Fruit fly (Drosophila melanogaster) whole organism, embryonic: ENCODE data around the gene Ppt2.

Source experiments
- Awh ChIP-seq: fragments of 200-800 bp; sonication (Bioruptor generic); IDR thresholded peaks from 2 replicates; pipeline ENCODE4, ENCODE4 v1.3.6; 2022; ENCODE audit warnings: missing biosample characterization, missing genetic modification characterization
- Blimp-1 ChIP-seq: fragments of 200-800 bp; sonication (Bioruptor generic); optimal IDR thresholded peaks from 3 replicates; lab custom pipeline; 2018; ENCODE audit warnings: missing biosample characterization, missing genetic modification characterization, mild to moderate bottlenecking, moderate library complexity, missing genetic modification reagents
- CG10654 ChIP-seq: fragments of 200-800 bp; sonication (Bioruptor generic); optimal IDR thresholded peaks from 2 replicates; lab custom pipeline; 2016; ENCODE audit warnings: missing biosample characterization, missing genetic modification characterization
- CG11085 ChIP-seq: fragments of 200-800 bp; sonication (Bioruptor generic); IDR thresholded peaks from 2 replicates; pipeline ENCODE4 v1.3.6; 2022; ENCODE audit warnings: missing biosample characterization, missing genetic modification characterization
- CG12236 ChIP-seq: fragments of 200-800 bp; sonication (Bioruptor generic); optimal IDR thresholded peaks from 2 replicates; lab custom pipeline; 2016; ENCODE audit warnings: missing biosample characterization, missing genetic modification characterization
- CG12744 ChIP-seq: fragments of 200-800 bp; sonication (Bioruptor generic); optimal IDR thresholded peaks from 2 replicates; lab custom pipeline; 2016; ENCODE audit warnings: missing biosample characterization, missing genetic modification characterization
- CG14710 ChIP-seq: fragments of 200-800 bp; sonication (Bioruptor generic); optimal IDR thresholded peaks from 3 replicates; lab custom pipeline; 2019; ENCODE audit warnings: missing biosample characterization, mild to moderate bottlenecking, missing genetic modification characterization, moderate library complexity
- CG15073 ChIP-seq: fragments of 200-800 bp; sonication (Bioruptor generic); optimal IDR thresholded peaks from 2 replicates; lab custom pipeline; 2016; ENCODE audit warnings: missing biosample characterization, missing genetic modification characterization
- CG30431 ChIP-seq: fragments of 200-800 bp; sonication (Bioruptor generic); optimal IDR thresholded peaks from 2 replicates; lab custom pipeline; 2017; ENCODE audit warnings: missing biosample characterization, missing genetic modification characterization
- CG31224 ChIP-seq: fragments of 200-800 bp; sonication (Bioruptor generic); IDR thresholded peaks from 2 replicates; pipeline ENCODE4 v1.3.6; 2022; ENCODE audit warnings: missing biosample characterization, missing genetic modification characterization
- CG34224 ChIP-seq: fragments of 200-800 bp; sonication (Bioruptor generic); IDR thresholded peaks from 3 replicates; pipeline ENCODE4 v1.3.6; 2022; ENCODE audit warnings: missing biosample characterization, missing genetic modification characterization; ENCODE audit not compliant: partially characterized antibody
- CG4820 ChIP-seq: fragments of 200-800 bp; sonication (Bioruptor generic); optimal IDR thresholded peaks from 3 replicates; lab custom pipeline; 2016; ENCODE audit warnings: missing biosample characterization, missing genetic modification characterization
- CG6272 ChIP-seq: fragments of 200-800 bp; sonication (Bioruptor generic); IDR thresholded peaks from 2 replicates; pipeline ENCODE4 v1.3.6; 2022; ENCODE audit warnings: missing biosample characterization, missing genetic modification characterization
- CG7556 ChIP-seq: fragments of 200-800 bp; sonication (Bioruptor generic); optimal IDR thresholded peaks from 2 replicates; lab custom pipeline; 2017; ENCODE audit warnings: missing biosample characterization, mild to moderate bottlenecking, missing genetic modification characterization
- CG7745 ChIP-seq: fragments of 200-800 bp; sonication (Bioruptor generic); optimal IDR thresholded peaks from 2 replicates; lab custom pipeline; 2018; ENCODE audit warnings: missing biosample characterization, mild to moderate bottlenecking, missing genetic modification characterization, moderate library complexity
- CG8359 ChIP-seq: fragments of 200-800 bp; sonication (Bioruptor generic); optimal IDR thresholded peaks from 2 replicates; lab custom pipeline; 2017; ENCODE audit warnings: missing biosample characterization, mild to moderate bottlenecking, missing genetic modification characterization, borderline replicate concordance
- CG9797 ChIP-seq: fragments of 200-800 bp; sonication (Bioruptor generic); optimal IDR thresholded peaks from 3 replicates; lab custom pipeline; 2018; ENCODE audit warnings: missing biosample characterization, mild to moderate bottlenecking, missing genetic modification characterization
- CG9817 ChIP-seq: fragments of 200-800 bp; sonication (Bioruptor generic); optimal IDR thresholded peaks from 2 replicates; lab custom pipeline; 2018; ENCODE audit warnings: missing biosample characterization, mild to moderate bottlenecking, missing genetic modification characterization, moderate library complexity
- D19B ChIP-seq: fragments of 200-800 bp; sonication (Bioruptor generic); optimal IDR thresholded peaks from 2 replicates; lab custom pipeline; 2017; ENCODE audit warnings: missing biosample characterization, mild to moderate bottlenecking, missing genetic modification characterization
- Doc3 ChIP-seq: fragments of 200-800 bp; sonication (Bioruptor generic); IDR thresholded peaks from 3 replicates; pipeline ENCODE4 v1.3.6; 2022; ENCODE audit warnings: missing biosample characterization, missing genetic modification characterization; ENCODE audit not compliant: partially characterized antibody
- E2f2 ChIP-seq: fragments of 200-800 bp; sonication (Bioruptor generic); IDR thresholded peaks from 2 replicates; pipeline ENCODE4 v1.3.6; 2022; ENCODE audit warnings: missing biosample characterization, missing genetic modification characterization
- Gsc ChIP-seq: fragments of 200-800 bp; sonication (Bioruptor generic); IDR thresholded peaks from 2 replicates; pipeline ENCODE4 v1.3.6; 2022; ENCODE audit warnings: missing biosample characterization, missing genetic modification characterization
- HLH4C ChIP-seq: fragments of 200-800 bp; sonication (Bioruptor generic); IDR thresholded peaks from 3 replicates; pipeline ENCODE4 v1.3.6; 2022; ENCODE audit warnings: missing biosample characterization, missing genetic modification characterization; ENCODE audit not compliant: partially characterized antibody
- MBD-R2 ChIP-seq: fragments of 200-800 bp; sonication (Bioruptor generic); IDR thresholded peaks from 2 replicates; pipeline ENCODE4 v1.3.6; 2022; ENCODE audit warnings: missing biosample characterization, missing genetic modification characterization
- Max ChIP-seq: fragments of 200-800 bp; sonication (Bioruptor generic); optimal IDR thresholded peaks from 2 replicates; lab custom pipeline; 2016; ENCODE audit warnings: missing biosample characterization, mild to moderate bottlenecking, missing genetic modification characterization
- Mrtf ChIP-seq: fragments of 200-800 bp; sonication (Bioruptor generic); IDR thresholded peaks from 3 replicates; pipeline ENCODE4 v1.3.6; 2022; ENCODE audit warnings: missing biosample characterization, missing genetic modification characterization
- NfI ChIP-seq: fragments of 200-800 bp; sonication (Bioruptor generic); optimal IDR thresholded peaks from 3 replicates; lab custom pipeline; 2018; ENCODE audit warnings: missing biosample characterization, mild to moderate bottlenecking, missing genetic modification characterization, moderate library complexity
- Oaz ChIP-seq: fragments of 200-800 bp; sonication (Bioruptor generic); IDR thresholded peaks from 2 replicates; pipeline ENCODE4 v1.3.6; 2022; ENCODE audit warnings: missing biosample characterization, missing genetic modification characterization
- Pdp1 ChIP-seq, 2 experiments: fragments of 200-800 bp; sonication (Bioruptor generic); optimal IDR thresholded peaks; 3 replicates each; lab custom pipeline; 2016; ENCODE audit warnings: missing biosample characterization in 2 of 2, missing genetic modification characterization in 2 of 2, mild to moderate bottlenecking in 1 of 2, moderate library complexity in 1 of 2
- Poxn ChIP-seq: fragments of 200-800 bp; sonication (Bioruptor generic); IDR thresholded peaks from 2 replicates; pipeline ENCODE4 v1.3.6; 2022; ENCODE audit warnings: missing biosample characterization, missing genetic modification characterization
- Spps ChIP-seq: fragments of 200-800 bp; sonication (Bioruptor generic); optimal IDR thresholded peaks from 2 replicates; lab custom pipeline; 2018; ENCODE audit warnings: missing biosample characterization, mild to moderate bottlenecking, missing genetic modification characterization
- Stat92E ChIP-seq, 3 experiments: fragments of >200 bp in 2 of 3; fragments of 200-800 bp in 1 of 3; sonication (Bioruptor generic) in 1 of 3; optimal IDR thresholded peaks; 2 replicates each; lab custom pipeline; 2017 to 2019; ENCODE audit warnings: missing biosample characterization in 3 of 3, missing genetic modification characterization in 3 of 3, mild to moderate bottlenecking in 1 of 3, moderate library complexity in 1 of 3
- al ChIP-seq: fragments of 200-800 bp; sonication (Bioruptor generic); IDR thresholded peaks from 2 replicates; pipeline ENCODE4 v1.3.6; 2022; ENCODE audit warnings: missing biosample characterization, missing genetic modification characterization
- ara ChIP-seq: fragments of 200-800 bp; sonication (Bioruptor generic); IDR thresholded peaks from 2 replicates; pipeline ENCODE4 v1.3.6; 2022; ENCODE audit warnings: missing biosample characterization, missing genetic modification characterization
- ase ChIP-seq: fragments of 200-800 bp; sonication (Bioruptor generic); IDR thresholded peaks from 3 replicates; pipeline ENCODE4 v1.3.6; 2022; ENCODE audit warnings: missing biosample characterization, missing genetic modification characterization
- eve ChIP-seq, 2 experiments: fragments of >200 bp; optimal IDR thresholded peaks; 2 replicates each; lab custom pipeline; 2017; ENCODE audit warnings: missing biosample characterization in 2 of 2, missing genetic modification characterization in 2 of 2
- fd102C ChIP-seq: fragments of 200-800 bp; sonication (Bioruptor generic); optimal IDR thresholded peaks from 2 replicates; lab custom pipeline; 2018; ENCODE audit warnings: missing biosample characterization, mild to moderate bottlenecking, missing genetic modification characterization, moderate library complexity
- gfzf ChIP-seq: fragments of 200-800 bp; sonication (Bioruptor generic); optimal IDR thresholded peaks from 2 replicates; lab custom pipeline; 2016; ENCODE audit warnings: missing biosample characterization, mild to moderate bottlenecking, missing genetic modification characterization, moderate library complexity
- grn ChIP-seq: fragments of 200-800 bp; sonication (Bioruptor generic); optimal IDR thresholded peaks from 3 replicates; lab custom pipeline; 2017; ENCODE audit warnings: missing biosample characterization, missing genetic modification characterization
- prd ChIP-seq, 3 experiments: fragments of >200 bp in 2 of 3; fragments of 200-800 bp in 1 of 3; sonication (Bioruptor generic) in 1 of 3; optimal IDR thresholded peaks in 2 of 3; IDR thresholded peaks in 1 of 3; 2 replicates in 2 of 3; 3 replicates in 1 of 3; pipeline versions ENCODE4 v1.3.6 to Lab custom; 2017 to 2022; ENCODE audit warnings: missing biosample characterization in 1 of 3, missing genetic modification characterization in 1 of 3
- repo ChIP-seq: fragments of 200-800 bp; sonication (Bioruptor generic); optimal IDR thresholded peaks from 2 replicates; lab custom pipeline; 2016; ENCODE audit warnings: missing biosample characterization, missing genetic modification characterization
- sd ChIP-seq: fragments of 200-800 bp; sonication (Bioruptor generic); optimal IDR thresholded peaks from 3 replicates; lab custom pipeline; 2018; ENCODE audit warnings: missing biosample characterization, mild to moderate bottlenecking, missing genetic modification characterization, moderate library complexity
- shn ChIP-seq: fragments of 200-800 bp; sonication (Bioruptor generic); optimal IDR thresholded peaks from 3 replicates; lab custom pipeline; 2016; ENCODE audit warnings: missing biosample characterization, missing genetic modification characterization
- sob ChIP-seq: fragments of 200-800 bp; sonication (Bioruptor generic); IDR thresholded peaks from 2 replicates; pipeline ENCODE4 v1.3.6; 2022; ENCODE audit warnings: missing biosample characterization, missing genetic modification characterization
- trh ChIP-seq: fragments of 200-800 bp; sonication (Bioruptor generic); optimal IDR thresholded peaks from 2 replicates; lab custom pipeline; 2016; ENCODE audit warnings: missing biosample characterization, missing genetic modification characterization
- twi ChIP-seq: fragments of 200-800 bp; optimal IDR thresholded peaks from 2 replicates; lab custom pipeline; 2019; ENCODE audit warnings: missing biosample characterization, mild to moderate bottlenecking, missing genetic modification characterization, moderate library complexity
- unc-4 ChIP-seq: fragments of 200-800 bp; sonication (Bioruptor generic); IDR thresholded peaks from 2 replicates; pipeline ENCODE4 v1.3.6; 2022; ENCODE audit warnings: missing biosample characterization, missing genetic modification characterization; ENCODE audit not compliant: partially characterized antibody
- wdn ChIP-seq: fragments of 200-800 bp; sonication (Bioruptor generic); IDR thresholded peaks from 2 replicates; pipeline ENCODE4 v1.3.6; 2022; ENCODE audit warnings: missing biosample characterization, missing genetic modification characterization
- wor ChIP-seq: fragments of 200-800 bp; sonication (Bioruptor generic); IDR thresholded peaks from 2 replicates; pipeline ENCODE4 v1.3.6; 2022; ENCODE audit warnings: missing biosample characterization, missing genetic modification characterization
- zf30C ChIP-seq: fragments of 200-800 bp; sonication (Bioruptor generic); optimal IDR thresholded peaks from 3 replicates; lab custom pipeline; 2018; ENCODE audit warnings: missing biosample characterization, mild to moderate bottlenecking, missing genetic modification characterization

Ppt2 gene

dm6 chr2L:11323917-11324316, 43.8 kb downstream of the Ppt2 start (continued):
- no peak for TF ChIP-seq eve (GFP tag; optimal IDR thresholded peaks at IDR 0.05; lab: Kevin White, UChicago)
- peak; percentile 36; the same call in 1 of the 2 replicates for TF ChIP-seq E2f2
- TF ChIP-seq CG34224 = no peak
- no peak for TF ChIP-seq wor (GFP tag; lab: Robert Waterston, UW)
- no peak for TF ChIP-seq CG11085 (GFP tag; lab: Robert Waterston, UW)
- TF ChIP-seq CG14710 = peak; percentile 46
- peak; percentile 45 for TF ChIP-seq CG30431 (GFP tag; lab: Kevin White, UChicago)
- peak; percentile 28 for TF ChIP-seq trh (GFP tag; lab: Kevin White, UChicago)
- no peak for TF ChIP-seq wdn
- TF ChIP-seq zf30C (GFP tag; lab: Kevin White, UChicago) = no peak
- peak; percentile 2 for TF ChIP-seq Max
- peak; percentile 62 for TF ChIP-seq sob (GFP tag; lab: Robert Waterston, UW)
- no peak for TF ChIP-seq gfzf (GFP tag; lab: Kevin White, UChicago)
- TF ChIP-seq Poxn (GFP tag; lab: Robert Waterston, UW) = no peak
- peak; percentile 68 for TF ChIP-seq Blimp-1
- no peak for TF ChIP-seq CG12744 (GFP tag; lab: Kevin White, UChicago)
- no peak for TF ChIP-seq unc-4 (GFP tag; lab: Robert Waterston, UW)
- peak; percentile 12 for TF ChIP-seq CG12236 (GFP tag; lab: Kevin White, UChicago)
- TF ChIP-seq fd102C (GFP tag; lab: Kevin White, UChicago) = peak; percentile 17
- peak; percentile 45 for TF ChIP-seq CG7556 (GFP tag; lab: Kevin White, UChicago)
- peak; percentile 53; the same call in 2 of the 3 replicates for TF ChIP-seq ase (GFP tag; lab: Robert Waterston, UW)
- no peak for TF ChIP-seq Stat92E (GFP tag; optimal IDR thresholded peaks at IDR 0.05; lab: Kevin White, UChicago)
- no peak for TF ChIP-seq sd (tag; lab: Kevin White, UChicago)
- TF ChIP-seq CG31224 (GFP tag; lab: Robert Waterston, UW) = no peak
- TF ChIP-seq MBD-R2 = 0 out of 2 replicates have a peak, but pooled peaks have one; percentile 29
- peak; percentile 35 for TF ChIP-seq CG8359 (GFP tag; lab: Kevin White, UChicago)
- TF ChIP-seq Oaz = no peak; the same call in 1 of the 2 replicates
- TF ChIP-seq Doc3 (GFP tag; lab: Robert Waterston, UW) = no peak
- TF ChIP-seq Gsc (GFP tag; lab: Robert Waterston, UW) = 0 out of 2 replicates have a peak, but pooled peaks have one; percentile 30
- TF ChIP-seq D19B (GFP tag; lab: Kevin White, UChicago) = no peak
- TF ChIP-seq Awh = peak; percentile 66; the same call in 1 of the 2 replicates
- peak; percentile 20 for TF ChIP-seq repo (GFP tag; lab: Kevin White, UChicago)
- no peak for TF ChIP-seq prd (optimal IDR thresholded peaks at IDR 0.05; lab: Kevin White, UChicago)
- TF ChIP-seq prd (GFP tag; IDR thresholded peaks at IDR 0.05; lab: Robert Waterston, UW) = peak; percentile 81
- peak; percentile 63 for TF ChIP-seq CG4820 (GFP tag; lab: Kevin White, UChicago)
- no peak for TF ChIP-seq shn (GFP tag; lab: Kevin White, UChicago)
- peak; percentile 44; the same call in 1 of the 3 replicates for TF ChIP-seq Mrtf (GFP tag; lab: Robert Waterston, UW)
- TF ChIP-seq twi (tag; lab: Kevin White, UChicago) = no peak
- no peak; the same call in 1 of the 2 replicates for TF ChIP-seq al (GFP tag; lab: Robert Waterston, UW)
- TF ChIP-seq CG6272 (GFP tag; lab: Robert Waterston, UW) = no peak
- peak; percentile 11 for TF ChIP-seq Spps (tag; lab: Kevin White, UChicago)
- no peak for TF ChIP-seq CG7745 (tag; lab: Kevin White, UChicago)
- peak; percentile 32 for TF ChIP-seq NfI
- TF ChIP-seq grn (GFP tag; lab: Kevin White, UChicago) = no peak
- TF ChIP-seq CG15073 (GFP tag; lab: Kevin White, UChicago) = no peak
- peak; percentile 13 for TF ChIP-seq CG10654 (GFP tag; lab: Kevin White, UChicago)
- no peak for TF ChIP-seq CG9797 (GFP tag; lab: Kevin White, UChicago)
- TF ChIP-seq Pdp1 (GFP tag; optimal IDR thresholded peaks at IDR 0.05; lab: Kevin White, UChicago) = peak; percentile 41 to 58
- peak; percentile 78 for TF ChIP-seq ara
- TF ChIP-seq CG9817 (tag; lab: Kevin White, UChicago) = no peak
- no peak for TF ChIP-seq HLH4C (GFP tag; lab: Robert Waterston, UW)
